Worm (Caenorhabditis elegans) whole organism, L2 larva: ENCODE results near the gene srh-79.

Experiments
- C34F6.9 ChIP-seq: fragments of 150-350 bp; optimal IDR thresholded peaks from 2 replicates; lab custom pipeline; 2014; ENCODE audit warnings: missing biosample characterization, missing genetic modification characterization
- F13H6.1 ChIP-seq: sonication (generic microtip); optimal IDR thresholded peaks from 2 replicates; lab custom pipeline; 2016; ENCODE audit warnings: missing genetic modification characterization, missing compliant biosample characterization
- R02D3.7 ChIP-seq: fragments of 150-350 bp; optimal IDR thresholded peaks from 2 replicates; lab custom pipeline; 2014; ENCODE audit warnings: missing biosample characterization, missing genetic modification characterization
- Y55F3AM.14 ChIP-seq: fragments of 200-800 bp; sonication (Bioruptor generic); optimal IDR thresholded peaks from 2 replicates; lab custom pipeline; 2018; ENCODE audit warnings: mild to moderate bottlenecking, missing genetic modification characterization, missing compliant biosample characterization
- alr-1 ChIP-seq: fragments of 150-350 bp; optimal IDR thresholded peaks from 2 replicates; lab custom pipeline; 2014; ENCODE audit warnings: missing biosample characterization, missing genetic modification characterization
- aly-2 ChIP-seq: fragments of 150-350 bp; optimal IDR thresholded peaks from 2 replicates; lab custom pipeline; 2014; ENCODE audit warnings: missing biosample characterization, missing genetic modification characterization
- blmp-1 ChIP-seq: sonication (generic microtip); optimal IDR thresholded peaks from 2 replicates; lab custom pipeline; 2017; ENCODE audit warnings: missing genetic modification characterization, mild to moderate bottlenecking, missing compliant biosample characterization, antibody characterized with exemption, moderate library complexity; ENCODE audit not compliant: insufficient read depth
- ceh-16 ChIP-seq: fragments of 150-350 bp; optimal IDR thresholded peaks from 2 replicates; lab custom pipeline; 2014; ENCODE audit warnings: missing biosample characterization, missing genetic modification characterization
- ceh-82 ChIP-seq: fragments of 150-350 bp; optimal IDR thresholded peaks from 2 replicates; lab custom pipeline; 2014; ENCODE audit warnings: missing biosample characterization, missing genetic modification characterization
- crh-2 ChIP-seq: sonication (generic microtip); optimal IDR thresholded peaks from 2 replicates; lab custom pipeline; 2017; ENCODE audit warnings: missing biosample characterization, missing genetic modification characterization
- gmeb-1 ChIP-seq: fragments of 150-350 bp; optimal IDR thresholded peaks from 2 replicates; lab custom pipeline; 2014; ENCODE audit warnings: missing biosample characterization, missing genetic modification characterization
- lin-11 ChIP-seq: fragments of 150-350 bp; sonication (generic microtip); optimal IDR thresholded peaks from 2 replicates; lab custom pipeline; 2014; ENCODE audit warnings: missing biosample characterization, missing genetic modification characterization, inconsistent platforms, mixed read lengths
- lsy-2 ChIP-seq, 2 experiments: fragments of 150-350 bp in 1 of 2; sonication (generic microtip) in 1 of 2; optimal IDR thresholded peaks; 2 replicates each; lab custom pipeline; 2014 to 2017; ENCODE audit warnings: missing biosample characterization in 2 of 2, missing genetic modification characterization in 2 of 2
- mab-5 ChIP-seq: fragments of 150-350 bp; optimal IDR thresholded peaks from 2 replicates; lab custom pipeline; 2014; ENCODE audit warnings: missing biosample characterization, missing genetic modification characterization
- mbf-1 ChIP-seq: sonication (generic microtip); optimal IDR thresholded peaks from 2 replicates; lab custom pipeline; 2017; ENCODE audit warnings: missing biosample characterization, missing genetic modification characterization
- mdl-1 ChIP-seq, 2 experiments: fragments of 150-350 bp in 1 of 2; sonication (generic microtip) in 1 of 2; optimal IDR thresholded peaks; 2 replicates each; lab custom pipeline; 2017; ENCODE audit warnings: missing biosample characterization in 2 of 2, missing genetic modification characterization in 2 of 2
- nhr-10 ChIP-seq: sonication (generic microtip); optimal IDR thresholded peaks from 2 replicates; lab custom pipeline; 2017; ENCODE audit warnings: missing biosample characterization, missing genetic modification characterization
- nhr-11 ChIP-seq: fragments of 150-350 bp; optimal IDR thresholded peaks from 2 replicates; lab custom pipeline; 2014; ENCODE audit warnings: missing biosample characterization, missing genetic modification characterization
- nhr-129 ChIP-seq: fragments of 150-350 bp; optimal IDR thresholded peaks from 2 replicates; lab custom pipeline; 2014; ENCODE audit warnings: missing biosample characterization, missing genetic modification characterization
- nhr-21 ChIP-seq: fragments of 150-350 bp; optimal IDR thresholded peaks from 2 replicates; lab custom pipeline; 2014; ENCODE audit warnings: missing biosample characterization, missing genetic modification characterization
- nhr-23 ChIP-seq: fragments of 150-350 bp; optimal IDR thresholded peaks from 2 replicates; lab custom pipeline; 2014; ENCODE audit warnings: missing biosample characterization, missing genetic modification reagents, missing genetic modification characterization
- nhr-237 ChIP-seq: fragments of 150-350 bp; optimal IDR thresholded peaks from 2 replicates; lab custom pipeline; 2014; ENCODE audit warnings: missing biosample characterization, missing genetic modification characterization
- sem-4 ChIP-seq: fragments of 150-350 bp; optimal IDR thresholded peaks from 2 replicates; lab custom pipeline; 2014; ENCODE audit warnings: missing biosample characterization, missing genetic modification reagents, missing genetic modification characterization
- skn-1 ChIP-seq: sonication (generic microtip); optimal IDR thresholded peaks from 2 replicates; lab custom pipeline; 2017; ENCODE audit warnings: missing biosample characterization, missing genetic modification characterization
- sma-3 ChIP-seq: sonication (generic microtip); optimal IDR thresholded peaks from 2 replicates; lab custom pipeline; 2016; ENCODE audit warnings: missing genetic modification reagents, missing genetic modification characterization, missing compliant biosample characterization
- sma-9 ChIP-seq, 2 experiments: fragments of 150-350 bp in 1 of 2; sonication (generic microtip) in 1 of 2; optimal IDR thresholded peaks; 2 replicates each; lab custom pipeline; 2014 to 2016; ENCODE audit warnings: missing genetic modification characterization in 2 of 2, mild to moderate bottlenecking in 1 of 2, missing biosample characterization in 1 of 2, missing compliant biosample characterization in 1 of 2, missing genetic modification reagents in 1 of 2, moderate library complexity in 1 of 2
- snpc-4 ChIP-seq: fragments of 150-350 bp; optimal IDR thresholded peaks from 2 replicates; lab custom pipeline; 2014; ENCODE audit warnings: missing biosample characterization, missing genetic modification characterization
- unc-39 ChIP-seq: fragments of 150-350 bp; optimal IDR thresholded peaks from 2 replicates; lab custom pipeline; 2014; ENCODE audit warnings: missing biosample characterization, missing genetic modification characterization
- unc-62 ChIP-seq: fragments of 150-350 bp; optimal IDR thresholded peaks from 2 replicates; lab custom pipeline; 2014; ENCODE audit warnings: missing biosample characterization, missing genetic modification reagents, missing genetic modification characterization
- ztf-1 ChIP-seq: fragments of 200-800 bp; sonication (Bioruptor generic); conservative IDR thresholded peaks from 2 replicates; pipeline ENCODE4 v1.3.6; 2022; ENCODE audit warnings: missing genetic modification characterization, missing compliant biosample characterization

Gene srh-79

ce11 chrV:7539015-7539414 lies 41.5 kb downstream of the srh-79 start, which contains the start of gene srh-268:
Gene srh-268 (plus strand): TSS chrV:7539315.
- TF ChIP-seq nhr-23 (tag; lab: Kevin White, UChicago): no peak
- no peak for TF ChIP-seq nhr-237 (tag; lab: Kevin White, UChicago)
- TF ChIP-seq mbf-1 (tag; lab: Kevin White, UChicago): no peak
- no peak for TF ChIP-seq snpc-4
- TF ChIP-seq alr-1: no peak
- no peak for TF ChIP-seq gmeb-1
- no peak for TF ChIP-seq unc-39 (tag; lab: Kevin White, UChicago)
- no peak for TF ChIP-seq C34F6.9 (tag; lab: Kevin White, UChicago)
- TF ChIP-seq F13H6.1 (tag; lab: Kevin White, UChicago): no peak
- no peak for TF ChIP-seq nhr-10 (tag; lab: Kevin White, UChicago)
- TF ChIP-seq unc-62 (GFP tag; lab: Kevin White, UChicago): no peak
- no peak for TF ChIP-seq lsy-2 (tag; optimal IDR thresholded peaks at IDR 0.05; lab: Kevin White, UChicago)
- TF ChIP-seq ceh-16: no peak
- no peak for TF ChIP-seq R02D3.7 (tag; lab: Kevin White, UChicago)
- no peak for TF ChIP-seq mdl-1 (tag; optimal IDR thresholded peaks at IDR 0.05; lab: Kevin White, UChicago)
- no peak for TF ChIP-seq mab-5 (tag; lab: Kevin White, UChicago)
- TF ChIP-seq Y55F3AM.14 (GFP tag; lab: Kevin White, UChicago): no peak
- TF ChIP-seq blmp-1 (tag; lab: Kevin White, UChicago): no peak
- TF ChIP-seq nhr-21 (tag; lab: Kevin White, UChicago): no peak
- TF ChIP-seq, all 48 proteins: peak for 0

ce11 chrV:7543728-7544127 lies 46.2 kb downstream of the srh-79 start:
- peak; percentile 2 for TF ChIP-seq sma-9 (GFP tag; optimal IDR thresholded peaks at IDR 0.05; lab: Kevin White, UChicago)
- no peak for TF ChIP-seq sma-9 (tag; optimal IDR thresholded peaks at IDR 0.05; lab: Kevin White, UChicago)
- TF ChIP-seq Y55F3AM.14 (GFP tag; lab: Kevin White, UChicago): no peak
- TF ChIP-seq mab-5 (tag; lab: Kevin White, UChicago): no peak
- TF ChIP-seq nhr-21 (tag; lab: Kevin White, UChicago): peak; percentile 69
- TF ChIP-seq F13H6.1 (tag; lab: Kevin White, UChicago): no peak
- TF ChIP-seq sma-3 (GFP tag; lab: Kevin White, UChicago): no peak
- no peak for TF ChIP-seq nhr-11 (tag; lab: Kevin White, UChicago)
- TF ChIP-seq sem-4 (tag; lab: Kevin White, UChicago): no peak
- no peak for TF ChIP-seq lin-11 (tag; lab: Kevin White, UChicago)
- no peak for TF ChIP-seq crh-2 (tag; lab: Kevin White, UChicago)
- no peak for TF ChIP-seq ceh-82
- TF ChIP-seq skn-1 (tag; lab: Kevin White, UChicago): no peak

DNA sequence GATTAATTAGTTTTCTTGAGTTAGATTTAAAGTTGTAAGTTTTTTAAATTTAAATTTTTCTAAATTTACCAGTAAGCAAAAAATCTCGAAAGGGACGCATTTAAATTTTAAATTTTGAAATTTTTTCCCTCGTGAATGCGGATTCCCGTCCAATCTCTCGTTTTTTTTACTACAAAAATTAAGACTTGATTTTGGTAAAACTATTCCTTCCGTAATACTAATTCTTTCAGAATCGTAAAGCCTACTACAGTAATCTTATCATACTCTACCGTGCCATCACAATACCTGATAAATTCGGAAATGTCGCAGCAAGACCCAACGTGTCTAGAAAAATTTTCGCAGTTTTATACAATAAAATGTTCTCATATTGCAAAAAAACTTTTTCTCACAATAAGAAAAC lies 47.6 kb downstream of the srh-79 start, which contains the start of the genes C54F6.19 and nhx-3:
TSS of gene C54F6.19 (plus strand) at position 301 of the 400 bp plus-strand sequence.
TSS of gene nhx-3 (minus strand) at position 337 of the 400 bp plus-strand sequence.
- TF ChIP-seq unc-39 (tag; lab: Kevin White, UChicago) (no peak), nhr-10 (tag; lab: Kevin White, UChicago) (no peak), mab-5 (tag; lab: Kevin White, UChicago) (no peak), nhr-23 (tag; lab: Kevin White, UChicago) (no peak), lsy-2 (tag; optimal IDR thresholded peaks at IDR 0.05; lab: Kevin White, UChicago) (no peak), ztf-1 (GFP tag; lab: Robert Waterston, UW) (no peak), nhr-129 (no peak), aly-2 (tag; lab: Kevin White, UChicago) (no peak), skn-1 (tag; lab: Kevin White, UChicago) (no peak), R02D3.7 (tag; lab: Kevin White, UChicago) (no peak), nhr-21 (tag; lab: Kevin White, UChicago) (no peak)

ce11 chrV:7547479-7547878 lies 49.9 kb downstream of the srh-79 start, which contains the start of gene ftn-1:
Gene ftn-1 (minus strand): TSS chrV:7547579.
- no peak for TF ChIP-seq mdl-1 (tag; optimal IDR thresholded peaks at IDR 0.05; lab: Kevin White, UChicago)

DNA sequence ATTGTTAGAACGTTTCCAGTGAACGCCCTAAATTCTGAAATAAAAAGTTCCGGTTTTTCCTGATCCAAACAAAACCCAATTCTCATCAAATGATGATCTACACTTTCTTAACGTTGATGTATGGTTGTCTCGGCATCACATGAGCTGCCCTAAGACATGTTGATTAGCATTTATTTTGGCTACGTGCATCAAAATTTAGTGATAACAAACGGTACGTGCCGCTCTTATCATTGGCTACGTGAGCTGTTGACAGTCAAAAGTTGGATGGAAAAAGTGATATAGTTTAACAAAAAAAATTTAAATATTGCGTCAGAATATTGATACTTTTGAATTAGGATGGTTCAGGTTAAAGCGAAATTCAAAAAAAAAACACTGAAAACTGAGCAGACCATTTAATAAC lies 50.5 kb downstream of the srh-79 start:
- TF ChIP-seq blmp-1 (tag; lab: Kevin White, UChicago) (no peak), gmeb-1 (no peak), lsy-2 (tag; optimal IDR thresholded peaks at IDR 0.05; lab: Kevin White, UChicago) (no peak), sma-9 (GFP tag; optimal IDR thresholded peaks at IDR 0.05; lab: Kevin White, UChicago) (peak; percentile 52), sma-9 (tag; optimal IDR thresholded peaks at IDR 0.05; lab: Kevin White, UChicago) (no peak)
